Fruit fly (Drosophila melanogaster) whole organism, embryonic: Measurements from ENCODE around the gene CG9733.
A peak's percentile ranks its signal among the peaks of the same experiment; 100 is the strongest.

Source experiments
- Aef1 ChIP-seq: fragments of 200-800 bp; sonication (Bioruptor generic); IDR thresholded peaks from 3 replicates; pipeline ENCODE4 v1.3.6; 2022; ENCODE audit warnings: missing biosample characterization, missing genetic modification characterization
- Atf6 ChIP-seq: fragments of 200-800 bp; sonication (Bioruptor generic); IDR thresholded peaks from 2 replicates; pipeline ENCODE4 v1.3.6; 2022; ENCODE audit warnings: missing biosample characterization, missing genetic modification characterization
- CG11093 ChIP-seq: fragments of 200-800 bp; sonication (Bioruptor generic); IDR thresholded peaks from 3 replicates; pipeline ENCODE4 v1.3.6; 2022; ENCODE audit warnings: missing biosample characterization, missing genetic modification characterization
- CG11398 ChIP-seq: fragments of 200-800 bp; sonication (Bioruptor generic); optimal IDR thresholded peaks from 2 replicates; lab custom pipeline; 2016; ENCODE audit warnings: missing biosample characterization, missing genetic modification characterization
- CG1233 ChIP-seq: fragments of 200-800 bp; sonication (Bioruptor generic); optimal IDR thresholded peaks from 4 replicates; lab custom pipeline; 2018; ENCODE audit warnings: missing biosample characterization, mild to moderate bottlenecking, missing genetic modification characterization
- CG12659 ChIP-seq: fragments of 200-800 bp; sonication (Bioruptor generic); optimal IDR thresholded peaks from 3 replicates; lab custom pipeline; 2017; ENCODE audit warnings: mild to moderate bottlenecking, missing biosample characterization, missing genetic modification reagents, missing genetic modification characterization
- CG13296 ChIP-seq: fragments of 200-800 bp; sonication (Bioruptor generic); optimal IDR thresholded peaks from 3 replicates; lab custom pipeline; 2018; ENCODE audit warnings: missing biosample characterization, mild to moderate bottlenecking, missing genetic modification characterization
- CG13624 ChIP-seq: fragments of 200-800 bp; sonication (Bioruptor generic); optimal IDR thresholded peaks from 2 replicates; lab custom pipeline; 2016; ENCODE audit warnings: missing biosample characterization, missing genetic modification characterization
- CG15479 ChIP-seq: fragments of 200-800 bp; sonication (Bioruptor generic); optimal IDR thresholded peaks from 3 replicates; lab custom pipeline; 2019; ENCODE audit warnings: missing biosample characterization, mild to moderate bottlenecking, missing genetic modification characterization, moderate library complexity
- CG18011 ChIP-seq: fragments of 200-800 bp; sonication (Bioruptor generic); optimal IDR thresholded peaks from 2 replicates; lab custom pipeline; 2017; ENCODE audit warnings: missing biosample characterization, missing genetic modification characterization, mild to moderate bottlenecking, moderate library complexity, missing genotype
- CG18599 ChIP-seq: fragments of 200-800 bp; sonication (Bioruptor generic); optimal IDR thresholded peaks from 3 replicates; lab custom pipeline; 2017; ENCODE audit warnings: missing biosample characterization, missing genetic modification characterization, mild to moderate bottlenecking, moderate library complexity, missing genetic modification reagents
- CG2120 ChIP-seq: fragments of 200-800 bp; sonication (Bioruptor generic); optimal IDR thresholded peaks from 3 replicates; lab custom pipeline; 2016; ENCODE audit warnings: missing biosample characterization, missing genetic modification characterization
- CG2712 ChIP-seq: fragments of 200-800 bp; optimal IDR thresholded peaks from 3 replicates; lab custom pipeline; 2019; ENCODE audit warnings: missing biosample characterization, mild to moderate bottlenecking, missing genetic modification characterization, moderate library complexity
- CG31365 ChIP-seq: fragments of 200-800 bp; sonication (Bioruptor generic); optimal IDR thresholded peaks from 2 replicates; lab custom pipeline; 2018; ENCODE audit warnings: missing biosample characterization, mild to moderate bottlenecking, missing genetic modification characterization
- CG31441 ChIP-seq: fragments of 200-800 bp; sonication (Bioruptor generic); IDR thresholded peaks from 2 replicates; pipeline ENCODE4 v1.3.6; 2022; ENCODE audit warnings: missing biosample characterization, missing genetic modification characterization
- CG3847 ChIP-seq: fragments of 200-800 bp; sonication (Bioruptor generic); IDR thresholded peaks from 2 replicates; pipeline ENCODE4 v1.3.6; 2022; ENCODE audit warnings: missing biosample characterization, missing genetic modification characterization
- CG4854 ChIP-seq: fragments of 200-800 bp; sonication (Bioruptor generic); optimal IDR thresholded peaks from 2 replicates; lab custom pipeline; 2016; ENCODE audit warnings: missing biosample characterization, missing genetic modification characterization, inconsistent platforms
- CG9876 ChIP-seq: fragments of 200-800 bp; sonication (Bioruptor generic); optimal IDR thresholded peaks from 2 replicates; lab custom pipeline; 2016; ENCODE audit warnings: missing biosample characterization, missing genetic modification characterization
- Camta ChIP-seq: fragments of 200-800 bp; sonication (Bioruptor generic); optimal IDR thresholded peaks from 2 replicates; lab custom pipeline; 2016; ENCODE audit warnings: missing biosample characterization, missing genetic modification characterization
- Dad ChIP-seq: fragments of 200-800 bp; sonication (Bioruptor generic); optimal IDR thresholded peaks from 3 replicates; lab custom pipeline; 2016; ENCODE audit warnings: missing biosample characterization, missing genetic modification characterization
- Dbx ChIP-seq: fragments of 200-800 bp; sonication (Bioruptor generic); IDR thresholded peaks from 3 replicates; pipeline ENCODE4 v1.3.6; 2022; ENCODE audit warnings: missing biosample characterization, missing genetic modification characterization
- Dek ChIP-seq: fragments of 200-800 bp; sonication (Bioruptor generic); optimal IDR thresholded peaks from 3 replicates; lab custom pipeline; 2019; ENCODE audit warnings: missing biosample characterization, mild to moderate bottlenecking, missing genetic modification characterization, moderate library complexity
- Dip3 ChIP-seq: fragments of 200-800 bp; sonication (Bioruptor generic); optimal IDR thresholded peaks from 3 replicates; lab custom pipeline; 2016; ENCODE audit warnings: missing biosample characterization, missing genetic modification characterization
- Hand ChIP-seq: fragments of 200-800 bp; sonication (Bioruptor generic); optimal IDR thresholded peaks from 2 replicates; lab custom pipeline; 2017; ENCODE audit warnings: mild to moderate bottlenecking, missing biosample characterization, missing genetic modification reagents, missing genetic modification characterization
- Hey ChIP-seq: fragments of 200-800 bp; sonication (Bioruptor generic); optimal IDR thresholded peaks from 3 replicates; lab custom pipeline; 2018; ENCODE audit warnings: missing biosample characterization, mild to moderate bottlenecking, missing genetic modification characterization
- Hmx ChIP-seq: fragments of 200-800 bp; sonication (Bioruptor generic); optimal IDR thresholded peaks from 2 replicates; lab custom pipeline; 2016; ENCODE audit warnings: missing biosample characterization, missing genetic modification characterization
- Lpt ChIP-seq: fragments of >200 bp; optimal IDR thresholded peaks from 2 replicates; lab custom pipeline; 2018; ENCODE audit warnings: missing biosample characterization, missing genetic modification characterization
- Mes4 ChIP-seq: fragments of 200-800 bp; sonication (Bioruptor generic); optimal IDR thresholded peaks from 2 replicates; lab custom pipeline; 2016; ENCODE audit warnings: missing biosample characterization, missing genetic modification characterization
- abd-A ChIP-seq: fragments of 200-800 bp; sonication (Bioruptor generic); optimal IDR thresholded peaks from 3 replicates; lab custom pipeline; 2019; ENCODE audit warnings: missing biosample characterization, mild to moderate bottlenecking, missing genetic modification characterization, moderate library complexity
- ac ChIP-seq: fragments of 200-800 bp; sonication (Bioruptor generic); optimal IDR thresholded peaks from 3 replicates; lab custom pipeline; 2017; ENCODE audit warnings: missing biosample characterization, mild to moderate bottlenecking, missing genetic modification characterization
- bbx ChIP-seq: fragments of 200-800 bp; sonication (Bioruptor generic); IDR thresholded peaks from 2 replicates; pipeline ENCODE4 v1.3.6; 2022; ENCODE audit warnings: missing biosample characterization, missing genetic modification characterization; ENCODE audit not compliant: partially characterized antibody
- cas ChIP-seq: fragments of 200-800 bp; sonication (Bioruptor generic); IDR thresholded peaks from 2 replicates; pipeline ENCODE4 v1.3.6; 2022; ENCODE audit warnings: missing biosample characterization, missing genetic modification characterization
- crol ChIP-seq: fragments of 200-800 bp; sonication (Bioruptor generic); IDR thresholded peaks from 2 replicates; pipeline ENCODE4 v1.3.6; 2022; ENCODE audit warnings: missing biosample characterization, missing genetic modification characterization
- da ChIP-seq: fragments of 200-800 bp; sonication (Bioruptor generic); optimal IDR thresholded peaks from 2 replicates; lab custom pipeline; 2016; ENCODE audit warnings: missing biosample characterization, missing genetic modification characterization
- grn ChIP-seq: fragments of 200-800 bp; sonication (Bioruptor generic); optimal IDR thresholded peaks from 3 replicates; lab custom pipeline; 2017; ENCODE audit warnings: missing biosample characterization, missing genetic modification characterization
- hb ChIP-seq: fragments of 200-800 bp; sonication (Bioruptor generic); IDR thresholded peaks from 3 replicates; pipeline ENCODE4 v1.3.6; 2022; ENCODE audit warnings: missing biosample characterization, missing genetic modification characterization; ENCODE audit not compliant: partially characterized antibody
- jing ChIP-seq: fragments of 200-800 bp; sonication (Bioruptor generic); optimal IDR thresholded peaks from 2 replicates; lab custom pipeline; 2018; ENCODE audit warnings: missing biosample characterization, mild to moderate bottlenecking, missing genetic modification characterization
- kah ChIP-seq: fragments of 200-800 bp; sonication (Bioruptor generic); optimal IDR thresholded peaks from 2 replicates; lab custom pipeline; 2018; ENCODE audit warnings: missing biosample characterization, mild to moderate bottlenecking, missing genetic modification characterization
- klu ChIP-seq: fragments of 200-800 bp; sonication (Bioruptor generic); IDR thresholded peaks from 2 replicates; pipeline ENCODE4 v1.3.6; 2022; ENCODE audit warnings: missing biosample characterization, missing genetic modification characterization
- lab ChIP-seq: fragments of 200-800 bp; sonication (Bioruptor generic); optimal IDR thresholded peaks from 3 replicates; lab custom pipeline; 2017; ENCODE audit warnings: missing biosample characterization, missing genetic modification characterization, mild to moderate bottlenecking, moderate library complexity, missing genetic modification reagents
- mirr ChIP-seq: fragments of 200-800 bp; sonication (Bioruptor generic); optimal IDR thresholded peaks from 3 replicates; lab custom pipeline; 2018; ENCODE audit warnings: missing biosample characterization, mild to moderate bottlenecking, missing genetic modification characterization
- ranshi ChIP-seq: fragments of 200-800 bp; sonication (Bioruptor generic); IDR thresholded peaks from 2 replicates; pipeline ENCODE4 v1.3.6; 2022; ENCODE audit warnings: missing biosample characterization, missing genetic modification characterization
- sens ChIP-seq: fragments of 200-800 bp; sonication (Bioruptor generic); peaks from one replicate; lab custom pipeline; 2016; ENCODE audit warnings: missing biosample characterization, missing genetic modification characterization
- sima ChIP-seq: fragments of 200-800 bp; sonication (Bioruptor generic); optimal IDR thresholded peaks from 2 replicates; lab custom pipeline; 2016; ENCODE audit warnings: missing biosample characterization, missing genetic modification characterization
- slp2 ChIP-seq: fragments of 200-800 bp; sonication (Bioruptor generic); optimal IDR thresholded peaks from 2 replicates; lab custom pipeline; 2016; ENCODE audit warnings: missing biosample characterization, missing genetic modification characterization
- ssp ChIP-seq: fragments of 200-800 bp; sonication (Bioruptor generic); IDR thresholded peaks from 2 replicates; pipeline ENCODE4 v1.3.6; 2022; ENCODE audit warnings: missing biosample characterization, missing genetic modification characterization
- tap ChIP-seq: fragments of 200-800 bp; optimal IDR thresholded peaks from 3 replicates; lab custom pipeline; 2019; ENCODE audit warnings: missing biosample characterization, mild to moderate bottlenecking, missing genetic modification characterization, moderate library complexity
- tin ChIP-seq: fragments of 200-800 bp; sonication (Bioruptor generic); optimal IDR thresholded peaks from 3 replicates; lab custom pipeline; 2016; ENCODE audit warnings: missing biosample characterization, missing genetic modification characterization
- ttk ChIP-seq: fragments of 200-800 bp; sonication (Bioruptor generic); IDR thresholded peaks from 2 replicates; pipeline ENCODE4 v2.1.2; 2022; ENCODE audit warnings: missing biosample characterization, missing genetic modification characterization
- unpg ChIP-seq: fragments of 200-800 bp; sonication (Bioruptor generic); optimal IDR thresholded peaks from 3 replicates; lab custom pipeline; 2018; ENCODE audit warnings: missing biosample characterization, mild to moderate bottlenecking, missing genetic modification characterization, moderate library complexity
- wor ChIP-seq: fragments of 200-800 bp; sonication (Bioruptor generic); IDR thresholded peaks from 2 replicates; pipeline ENCODE4 v1.3.6; 2022; ENCODE audit warnings: missing biosample characterization, missing genetic modification characterization
- zen2 ChIP-seq: fragments of 200-800 bp; sonication (Bioruptor generic); IDR thresholded peaks from 3 replicates; pipeline ENCODE4 v1.3.6; 2022; ENCODE audit warnings: missing biosample characterization, missing genetic modification characterization; ENCODE audit not compliant: partially characterized antibody

CG9733 gene

DNA sequence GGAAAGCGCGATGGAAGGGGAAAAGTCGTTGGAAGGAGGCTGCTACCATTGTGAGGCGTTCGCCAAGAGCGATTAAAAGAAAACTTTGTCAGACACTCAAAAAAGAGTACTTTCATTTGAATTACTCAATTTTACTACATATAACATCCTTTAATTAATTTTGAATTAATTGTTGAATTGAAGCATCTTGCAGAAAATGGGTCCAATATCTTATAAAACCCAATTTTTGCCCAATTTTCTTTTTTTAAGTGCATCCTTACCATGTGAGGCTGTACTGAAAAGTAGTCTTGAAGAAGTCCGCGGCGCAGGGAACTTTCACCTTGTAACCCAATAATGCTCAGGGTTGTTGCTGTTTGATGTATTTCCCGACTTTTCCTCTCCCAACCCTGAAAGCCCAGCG lies 11.2 kb downstream of the CG9733 start (continued):
- no peak for TF ChIP-seq Hmx (GFP tag; lab: Kevin White, UChicago)
- TF ChIP-seq CG15479 (GFP tag; lab: Kevin White, UChicago), result no peak
- TF ChIP-seq ttk, result peak; percentile 30; the same call in 1 of the 2 replicates
- no peak for TF ChIP-seq Aef1 (GFP tag; lab: Robert Waterston, UW)
- no peak for TF ChIP-seq ac (GFP tag; lab: Kevin White, UChicago)
- TF ChIP-seq zen2 (GFP tag; lab: Robert Waterston, UW), result no peak
- TF ChIP-seq ranshi, result peak; percentile 53; the same call in 1 of the 2 replicates
- no peak for TF ChIP-seq CG13624
- TF ChIP-seq tin (GFP tag; lab: Kevin White, UChicago), result peak; percentile 29
- TF ChIP-seq slp2, result no peak
- TF ChIP-seq jing (GFP tag; lab: Kevin White, UChicago), result no peak
- no peak for TF ChIP-seq mirr (GFP tag; lab: Kevin White, UChicago)
- TF ChIP-seq cas (GFP tag; lab: Robert Waterston, UW), result no peak
- TF ChIP-seq CG3847 (GFP tag; lab: Robert Waterston, UW), result no peak
- no peak for TF ChIP-seq CG4854 (GFP tag; lab: Kevin White, UChicago)
- peak; percentile 41 for TF ChIP-seq lab (GFP tag; lab: Kevin White, UChicago)
- peak; percentile 40 for TF ChIP-seq CG2712 (tag; lab: Kevin White, UChicago)
- TF ChIP-seq CG18011, result no peak
- peak; percentile 43; the same call in 1 of the 2 replicates for TF ChIP-seq Atf6 (GFP tag; lab: Robert Waterston, UW)
- no peak for TF ChIP-seq kah (GFP tag; lab: Kevin White, UChicago)
- TF ChIP-seq grn, result no peak
- TF ChIP-seq CG11093 (GFP tag; lab: Robert Waterston, UW), result no peak
- TF ChIP-seq abd-A (tag; lab: Kevin White, UChicago), result no peak
- no peak for TF ChIP-seq CG12659 (GFP tag; lab: Kevin White, UChicago)
- TF ChIP-seq wor (GFP tag; lab: Robert Waterston, UW), result no peak
- no peak for TF ChIP-seq Camta (GFP tag; lab: Kevin White, UChicago)
- no peak for TF ChIP-seq hb (GFP tag; lab: Robert Waterston, UW)
- TF ChIP-seq ssp, result peak; percentile 19; the same call in 1 of the 2 replicates
- TF ChIP-seq Lpt, result no peak
- TF ChIP-seq Dad (GFP tag; lab: Kevin White, UChicago), result no peak
- peak; percentile 35 for TF ChIP-seq tap (tag; lab: Kevin White, UChicago)
- TF ChIP-seq Hand (GFP tag; lab: Kevin White, UChicago), result peak; percentile 8
- TF ChIP-seq klu, result no peak
- peak; percentile 49 for TF ChIP-seq unpg (GFP tag; lab: Kevin White, UChicago)
- no peak for TF ChIP-seq CG31441 (GFP tag; lab: Robert Waterston, UW)
- TF ChIP-seq crol (GFP tag; lab: Robert Waterston, UW), result no peak
- no peak for TF ChIP-seq CG1233 (GFP tag; lab: Kevin White, UChicago)
- TF ChIP-seq Dbx (GFP tag; lab: Robert Waterston, UW), result 0 out of 3 replicates have a peak, but pooled peaks have one; percentile 49
- no peak for TF ChIP-seq CG31365 (tag; lab: Kevin White, UChicago)
- peak; percentile 60 for TF ChIP-seq CG18599 (GFP tag; lab: Kevin White, UChicago)
- no peak for TF ChIP-seq bbx (GFP tag; lab: Robert Waterston, UW)
- TF ChIP-seq CG9876, result no peak
- no peak for TF ChIP-seq Dek
- peak; percentile 84 for TF ChIP-seq sens (GFP tag; lab: Kevin White, UChicago)
- TF ChIP-seq CG2120 (GFP tag; lab: Kevin White, UChicago), result peak; percentile 37
- no peak for TF ChIP-seq Mes4 (GFP tag; lab: Kevin White, UChicago)
- TF ChIP-seq da (GFP tag; lab: Kevin White, UChicago), result no peak
- TF ChIP-seq CG11398 (GFP tag; lab: Kevin White, UChicago), result no peak
- TF ChIP-seq CG13296 (GFP tag; lab: Kevin White, UChicago), result no peak
- no peak for TF ChIP-seq sima
- TF ChIP-seq Dip3 (GFP tag; lab: Kevin White, UChicago), result no peak
- no peak for TF ChIP-seq Hey (tag; lab: Kevin White, UChicago)
